Fruit fly (Drosophila melanogaster): ENCODE measurements around the gene CG15386.

Gene CG15386

dm6 chr2L:2193357-2193780, 23.7 kb downstream of the CG15386 start (continued):
- TF ChIP-seq CrebB (tag; optimal IDR thresholded peaks at IDR 0.05): peak; percentile 81
- no peak for TF ChIP-seq NC2α (GFP tag; optimal IDR thresholded peaks at IDR 0.05)
- TF ChIP-seq fru (optimal IDR thresholded peaks at IDR 0.05): no peak
- peak; percentile 10 for TF ChIP-seq CG8359 (GFP tag; optimal IDR thresholded peaks at IDR 0.05; ENCODE audit: borderline replicate concordance)
- peak; percentile 63 for TF ChIP-seq YL-1 (GFP tag; optimal IDR thresholded peaks at IDR 0.05)

dm6 chr2L:2192123-2192601, 24.9 kb downstream of the CG15386 start, which contains the start of gene CG10874:
TSS of gene CG10874 (minus strand) at chr2L:2192386.
- peak; percentile 1 for TF ChIP-seq CG9727 (GFP tag; optimal IDR thresholded peaks at IDR 0.05)
- TF ChIP-seq CG2712 (tag; optimal IDR thresholded peaks at IDR 0.05): peak; percentile 52
- peak; percentile 35 for TF ChIP-seq sug (tag; optimal IDR thresholded peaks at IDR 0.05)
- no peak for TF ChIP-seq br (optimal IDR thresholded peaks at IDR 0.05)
- peak; percentile 40 for TF ChIP-seq zen (tag; optimal IDR thresholded peaks at IDR 0.05)
- TF ChIP-seq Myb (GFP tag; optimal IDR thresholded peaks at IDR 0.05): peak; percentile 88
- TF ChIP-seq CG12659 (GFP tag; optimal IDR thresholded peaks at IDR 0.05): peak; percentile 12
- peak; percentile 66 for TF ChIP-seq CG13894 (tag; optimal IDR thresholded peaks at IDR 0.05)
- TF ChIP-seq CG11504 (tag; optimal IDR thresholded peaks at IDR 0.05): peak; percentile 10
- peak; percentile 61 for TF ChIP-seq B-H2 (GFP tag; optimal IDR thresholded peaks at IDR 0.05)
- TF ChIP-seq grn (GFP tag; optimal IDR thresholded peaks at IDR 0.05): no peak
- TF ChIP-seq CG6175 (GFP tag; IDR thresholded peaks at IDR 0.05): no peak
- peak; percentile 20 for TF ChIP-seq CG12155 (GFP tag; optimal IDR thresholded peaks at IDR 0.05)
- peak; percentile 3 for TF ChIP-seq CG10543 (GFP tag; optimal IDR thresholded peaks at IDR 0.05)
- TF ChIP-seq ssp (GFP tag; IDR thresholded peaks at IDR 0.05): no peak
- TF ChIP-seq trem (tag; optimal IDR thresholded peaks at IDR 0.05): peak; percentile 60
- TF ChIP-seq CG12744 (GFP tag; optimal IDR thresholded peaks at IDR 0.05): no peak
- TF ChIP-seq PHDP (tag; optimal IDR thresholded peaks at IDR 0.05): peak; percentile 18
- TF ChIP-seq ara (GFP tag; IDR thresholded peaks at IDR 0.05): no peak
- TF ChIP-seq Med (GFP tag): peak; percentile 74
- no peak for TF ChIP-seq CG14860 (GFP tag; IDR thresholded peaks at IDR 0.05; ENCODE audit: partially characterized antibody)
- TF ChIP-seq HmgZ (tag; optimal IDR thresholded peaks at IDR 0.05): peak; percentile 60
- TF ChIP-seq CG10267 (tag; optimal IDR thresholded peaks at IDR 0.05): peak; percentile 61
- TF ChIP-seq btn (GFP tag; optimal IDR thresholded peaks at IDR 0.05): no peak
- peak; percentile 11 for TF ChIP-seq Fer1 (GFP tag; optimal IDR thresholded peaks at IDR 0.05)
- peak; percentile 23 for TF ChIP-seq CG8290 (GFP tag; optimal IDR thresholded peaks at IDR 0.05)
- TF ChIP-seq CG8290 (tag; optimal IDR thresholded peaks at IDR 0.05): peak in 1 of 2 experiments; percentile 62
- peak; percentile 51 for TF ChIP-seq phol (tag; optimal IDR thresholded peaks at IDR 0.05)
- TF ChIP-seq Hmr (GFP tag; optimal IDR thresholded peaks at IDR 0.05): peak; percentile 55
- TF ChIP-seq CG14710 (tag; optimal IDR thresholded peaks at IDR 0.05): peak; percentile 100
- TF ChIP-seq YL-1 (GFP tag; optimal IDR thresholded peaks at IDR 0.05): peak; percentile 88
- TF ChIP-seq Sry-δ (GFP tag; optimal IDR thresholded peaks at IDR 0.05): peak; percentile 71
- no peak for TF ChIP-seq croc (GFP tag; conservative IDR thresholded peaks at IDR 0.05)
- no peak for TF ChIP-seq CG17359 (tag; optimal IDR thresholded peaks at IDR 0.05)
- TF ChIP-seq gfzf (GFP tag; optimal IDR thresholded peaks at IDR 0.05): peak; percentile 98
- peak; percentile 98 for TF ChIP-seq pzg (GFP tag; optimal IDR thresholded peaks at IDR 0.05)
- peak; percentile 65 for TF ChIP-seq CG33213 (GFP tag; optimal IDR thresholded peaks at IDR 0.05)
- peak; percentile 100 for TF ChIP-seq her (GFP tag; optimal IDR thresholded peaks at IDR 0.05)
- TF ChIP-seq dpn (GFP tag; optimal IDR thresholded peaks at IDR 0.05): no peak
- TF ChIP-seq CG11696 (GFP tag; IDR thresholded peaks at IDR 0.05): no peak
- TF ChIP-seq Nf-YB (GFP tag; optimal IDR thresholded peaks at IDR 0.05): peak; percentile 6
- peak; percentile 70 for TF ChIP-seq Sin3A (optimal IDR thresholded peaks at IDR 0.05)
- TF ChIP-seq Ets65A (GFP tag): peak; percentile 90
- TF ChIP-seq CG15601 (tag; optimal IDR thresholded peaks at IDR 0.05): peak; percentile 8
- peak; percentile 67 for TF ChIP-seq BEAF-32 (GFP tag; optimal IDR thresholded peaks at IDR 0.05)
- TF ChIP-seq CG1603 (tag; optimal IDR thresholded peaks at IDR 0.05): peak; percentile 72

Measured in whole organism, embryonic.